Worm (Caenorhabditis elegans) whole organism, young adult: Measurements from ENCODE around the gene C02F5.2.

ENCODE experiments used
- B0019.2 ChIP-seq: fragments of 200-800 bp; sonication (Bioruptor generic); conservative IDR thresholded peaks from 2 replicates; pipeline ENCODE4 v1.3.6; 2022; ENCODE audit warnings: missing genetic modification reagents, missing genetic modification characterization, missing compliant biosample characterization
- B0336.3 ChIP-seq: fragments of 200-800 bp; sonication (Bioruptor generic); IDR thresholded peaks from 2 replicates; pipeline ENCODE4 v1.3.6; 2022; ENCODE audit warnings: missing genetic modification characterization, missing compliant biosample characterization
- F10E7.11 ChIP-seq: sonication (generic microtip); optimal IDR thresholded peaks from 2 replicates; lab custom pipeline; 2017; ENCODE audit warnings: mild to moderate bottlenecking, missing genetic modification characterization, moderate library complexity, missing compliant biosample characterization
- F22D6.2 ChIP-seq: sonication (generic microtip); optimal IDR thresholded peaks from 2 replicates; lab custom pipeline; 2016; ENCODE audit warnings: mild to moderate bottlenecking, missing genetic modification characterization, missing compliant biosample characterization
- F49E8.2 ChIP-seq: sonication (generic microtip); optimal IDR thresholded peaks from 3 replicates; lab custom pipeline; 2017; ENCODE audit warnings: missing genetic modification characterization, mild to moderate bottlenecking, missing compliant biosample characterization, antibody characterized with exemption, moderate library complexity; ENCODE audit not compliant: insufficient read depth
- F55B11.4 ChIP-seq: sonication (generic microtip); optimal IDR thresholded peaks from 2 replicates; lab custom pipeline; 2016; ENCODE audit warnings: missing compliant biosample characterization, missing genetic modification characterization, borderline replicate concordance; ENCODE audit not compliant: insufficient read depth
- F57A8.1 ChIP-seq: fragments of 200-800 bp; sonication (Bioruptor generic); optimal IDR thresholded peaks from 2 replicates; lab custom pipeline; 2018; ENCODE audit warnings: mild to moderate bottlenecking, missing genetic modification characterization, moderate library complexity, missing compliant biosample characterization
- K12H6.12 ChIP-seq: fragments of 200-800 bp; sonication (Bioruptor generic); optimal IDR thresholded peaks from 2 replicates; lab custom pipeline; 2018; ENCODE audit warnings: mild to moderate bottlenecking, missing genetic modification characterization, missing compliant biosample characterization
- T07F8.4 ChIP-seq: sonication (generic microtip); optimal IDR thresholded peaks from 2 replicates; lab custom pipeline; 2016; ENCODE audit warnings: mild to moderate bottlenecking, missing genetic modification characterization, moderate library complexity, missing compliant biosample characterization
- Y53F4B.3 ChIP-seq: fragments of 200-800 bp; sonication (Bioruptor generic); IDR thresholded peaks from 2 replicates; pipeline ENCODE4 v1.3.6; 2022; ENCODE audit warnings: missing genetic modification reagents, missing genetic modification characterization, missing compliant biosample characterization
- Y79H2A.3 ChIP-seq: fragments of 200-800 bp; sonication (Bioruptor generic); conservative IDR thresholded peaks from 2 replicates; pipeline ENCODE4 v1.3.6; 2022; ENCODE audit warnings: missing genetic modification reagents, missing genetic modification characterization, missing compliant biosample characterization
- ZK185.1 ChIP-seq: sonication (generic microtip); optimal IDR thresholded peaks from 2 replicates; lab custom pipeline; 2016; ENCODE audit warnings: mild to moderate bottlenecking, missing genetic modification characterization, missing compliant biosample characterization; ENCODE audit not compliant: poor library complexity, severe bottlenecking
- ama-1 ChIP-seq, 3 experiments: fragments of 150-350 bp in 1 of 3; sonication (generic microtip) in 2 of 3; optimal IDR thresholded peaks; 2 replicates each; lab custom pipeline; 2014 to 2018; ENCODE audit warnings: missing biosample characterization in 2 of 3, missing genetic modification characterization in 2 of 3, missing genetic modification reagents in 2 of 3
- aptf-3 ChIP-seq: fragments of 200-800 bp; sonication (Bioruptor generic); IDR thresholded peaks from 2 replicates; pipeline ENCODE4 v1.3.6; 2022; ENCODE audit warnings: missing genetic modification characterization, missing compliant biosample characterization
- atf-7 ChIP-seq: sonication (generic microtip); optimal IDR thresholded peaks from 2 replicates; lab custom pipeline; 2017; ENCODE audit warnings: mild to moderate bottlenecking, missing genetic modification characterization, missing compliant biosample characterization
- cebp-1 ChIP-seq, 2 experiments: fragments of 200-800 bp in 1 of 2; sonication (Bioruptor generic) in 1 of 2; sonication (generic microtip) in 1 of 2; IDR thresholded peaks in 1 of 2; optimal IDR thresholded peaks in 1 of 2; 2 replicates each; pipeline versions ENCODE4 v1.3.6 to Lab custom; 2017 to 2022; ENCODE audit warnings: missing compliant biosample characterization in 2 of 2, missing genetic modification characterization in 2 of 2, mild to moderate bottlenecking in 1 of 2, missing genetic modification reagents in 1 of 2, moderate library complexity in 1 of 2
- ceh-58 ChIP-seq: fragments of 200-800 bp; sonication (Bioruptor generic); IDR thresholded peaks from 2 replicates; pipeline ENCODE4 v1.3.6; 2022; ENCODE audit warnings: missing genetic modification characterization, missing compliant biosample characterization
- chd-7 ChIP-seq: sonication (generic microtip); optimal IDR thresholded peaks from 2 replicates; lab custom pipeline; 2016; ENCODE audit warnings: mild to moderate bottlenecking, missing genetic modification characterization, moderate library complexity, missing compliant biosample characterization
- dpl-1 ChIP-seq: fragments of 150-350 bp; optimal IDR thresholded peaks from 2 replicates; lab custom pipeline; 2014; ENCODE audit warnings: missing biosample characterization, missing genetic modification reagents, missing genetic modification characterization
- efl-1 ChIP-seq: fragments of 150-350 bp; optimal IDR thresholded peaks from 2 replicates; lab custom pipeline; 2014; ENCODE audit warnings: missing biosample characterization, missing genetic modification reagents, missing genetic modification characterization
- egrh-3 ChIP-seq: fragments of 200-800 bp; sonication (Bioruptor generic); IDR thresholded peaks from 2 replicates; pipeline ENCODE4 v1.3.6; 2022; ENCODE audit warnings: missing genetic modification reagents, missing genetic modification characterization, missing compliant biosample characterization
- ekl-4 ChIP-seq: fragments of 200-800 bp; sonication (Bioruptor generic); IDR thresholded peaks from 2 replicates; pipeline ENCODE4 v1.3.6; 2022; ENCODE audit warnings: missing genetic modification reagents, missing genetic modification characterization, missing compliant biosample characterization
- ets-4 ChIP-seq: fragments of 200-800 bp; sonication (Bioruptor generic); optimal IDR thresholded peaks from 2 replicates; lab custom pipeline; 2018; ENCODE audit warnings: mild to moderate bottlenecking, missing genetic modification characterization, missing compliant biosample characterization
- fkh-3 ChIP-seq: sonication (generic microtip); optimal IDR thresholded peaks from 2 replicates; lab custom pipeline; 2016; ENCODE audit warnings: mild to moderate bottlenecking, missing genetic modification characterization, missing compliant biosample characterization
- hlh-12 ChIP-seq: sonication (generic microtip); optimal IDR thresholded peaks from 2 replicates; lab custom pipeline; 2016; ENCODE audit warnings: missing genetic modification characterization, missing compliant biosample characterization
- hlh-26 ChIP-seq: fragments of 200-800 bp; sonication (Bioruptor generic); conservative IDR thresholded peaks from 2 replicates; pipeline ENCODE4 v1.3.6; 2022; ENCODE audit warnings: missing genetic modification reagents, missing genetic modification characterization, missing compliant biosample characterization
- lag-1 ChIP-seq: fragments of 200-800 bp; sonication (Bioruptor generic); IDR thresholded peaks from 2 replicates; pipeline ENCODE4 v1.3.6; 2022; ENCODE audit warnings: missing genetic modification reagents, missing genetic modification characterization, missing compliant biosample characterization
- lin-40 ChIP-seq: sonication (generic microtip); optimal IDR thresholded peaks from 2 replicates; lab custom pipeline; 2016; ENCODE audit warnings: missing genetic modification characterization, mild to moderate bottlenecking, missing compliant biosample characterization, missing genotype, missing genetic modification reagents
- lin-54 ChIP-seq: fragments of 200-800 bp; sonication (Bioruptor generic); optimal IDR thresholded peaks from 2 replicates; lab custom pipeline; 2018; ENCODE audit warnings: mild to moderate bottlenecking, missing genetic modification characterization, missing compliant biosample characterization
- lir-1 ChIP-seq: fragments of 200-800 bp; sonication (Bioruptor generic); conservative IDR thresholded peaks from 2 replicates; pipeline ENCODE4 v1.3.6; 2022; ENCODE audit warnings: missing genetic modification reagents, missing genetic modification characterization, missing compliant biosample characterization
- mcd-1 ChIP-seq: fragments of 200-800 bp; sonication (Bioruptor generic); IDR thresholded peaks from 2 replicates; pipeline ENCODE4 v1.3.6; 2022; ENCODE audit warnings: missing genetic modification reagents, missing genetic modification characterization, missing compliant biosample characterization
- nfyb-1 ChIP-seq: fragments of 200-800 bp; sonication (Bioruptor generic); IDR thresholded peaks from 2 replicates; pipeline ENCODE4 v1.3.6; 2022; ENCODE audit warnings: missing genetic modification reagents, missing genetic modification characterization, missing compliant biosample characterization
- nhr-80 ChIP-seq: sonication (generic microtip); optimal IDR thresholded peaks from 2 replicates; lab custom pipeline; 2016; ENCODE audit warnings: missing genetic modification characterization, missing compliant biosample characterization
- nhr-90 ChIP-seq: sonication (generic microtip); optimal IDR thresholded peaks from 2 replicates; lab custom pipeline; 2016; ENCODE audit warnings: missing genotype, mild to moderate bottlenecking, missing genetic modification characterization, missing compliant biosample characterization
- pha-4 ChIP-seq: fragments of 150-350 bp; sonication (generic microtip); optimal IDR thresholded peaks from 2 replicates; lab custom pipeline; 2014; ENCODE audit warnings: missing biosample characterization, missing genetic modification reagents, missing genetic modification characterization
- sdz-38 ChIP-seq: sonication (generic microtip); optimal IDR thresholded peaks from 2 replicates; lab custom pipeline; 2016; ENCODE audit warnings: missing genotype, missing genetic modification characterization, missing compliant biosample characterization
- snpc-1.1 ChIP-seq: sonication (generic microtip); optimal IDR thresholded peaks from 2 replicates; lab custom pipeline; 2017; ENCODE audit warnings: missing genetic modification characterization, mild to moderate bottlenecking, missing compliant biosample characterization, antibody characterized with exemption, moderate library complexity, missing genotype, missing genetic modification reagents; ENCODE audit not compliant: insufficient read depth
- snpc-1.3 ChIP-seq: sonication (generic microtip); optimal IDR thresholded peaks from 2 replicates; lab custom pipeline; 2017; ENCODE audit warnings: missing genetic modification characterization, mild to moderate bottlenecking, missing compliant biosample characterization, antibody characterized with exemption, moderate library complexity, missing genotype, missing genetic modification reagents; ENCODE audit not compliant: insufficient read depth
- tbx-9 ChIP-seq: sonication (generic microtip); optimal IDR thresholded peaks from 2 replicates; lab custom pipeline; 2016; ENCODE audit warnings: borderline replicate concordance, missing genetic modification characterization, inconsistent platforms, missing compliant biosample characterization
- unc-62 ChIP-seq: fragments of 150-350 bp; optimal IDR thresholded peaks from 2 replicates; lab custom pipeline; 2014; ENCODE audit warnings: missing biosample characterization, missing genetic modification reagents, missing genetic modification characterization
- zim-3 ChIP-seq: sonication (generic microtip); optimal IDR thresholded peaks from 2 replicates; lab custom pipeline; 2017; ENCODE audit warnings: mild to moderate bottlenecking, missing genetic modification characterization, moderate library complexity, missing compliant biosample characterization
- ztf-25 ChIP-seq: fragments of 200-800 bp; sonication (Bioruptor generic); IDR thresholded peaks from 2 replicates; pipeline ENCODE4 v1.3.6; 2022; ENCODE audit warnings: missing genetic modification reagents, missing genetic modification characterization, missing compliant biosample characterization
- ztf-3 ChIP-seq: fragments of 200-800 bp; sonication (Bioruptor generic); optimal IDR thresholded peaks from 2 replicates; lab custom pipeline; 2018; ENCODE audit warnings: mild to moderate bottlenecking, missing genetic modification characterization, missing compliant biosample characterization

The C02F5.2 gene

DNA sequence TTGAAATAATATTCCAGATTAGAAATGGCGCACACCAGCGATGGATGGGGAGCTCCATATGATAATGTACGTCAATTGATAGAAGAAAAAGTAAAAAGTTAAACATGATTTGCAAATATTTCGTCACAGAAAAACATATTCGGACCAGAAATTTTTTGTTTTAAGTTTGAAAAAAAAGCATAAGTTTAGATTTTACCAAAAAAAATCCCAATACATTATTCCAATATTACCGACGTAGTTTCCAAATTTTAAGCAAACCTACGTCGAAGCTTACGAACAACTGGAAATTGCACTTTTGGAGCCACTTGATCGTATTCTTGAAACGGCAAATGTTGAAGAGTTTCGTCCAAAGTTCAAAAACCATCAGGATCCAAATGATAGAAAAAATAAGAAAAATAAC lies 16.8 kb upstream of the C02F5.2 start, which contains the start of gene henn-1:
Gene henn-1, plus strand, starts transcription at position 18 of the 400 bp plus-strand sequence.
- TF ChIP-seq nfyb-1 (0 out of 2 replicates have a peak, but pooled peaks have one; percentile 47), T07F8.4 (tag; lab: Kevin White, UChicago) (no peak), cebp-1 (GFP tag; IDR thresholded peaks at IDR 0.05; lab: Robert Waterston, UW) (peak; percentile 48; the same call in 1 of the 2 replicates), cebp-1 (tag; optimal IDR thresholded peaks at IDR 0.05; lab: Kevin White, UChicago) (peak; percentile 50), zim-3 (no peak), hlh-12 (tag; lab: Kevin White, UChicago) (no peak), ZK185.1 (tag; lab: Kevin White, UChicago) (no peak), ekl-4 (GFP tag; lab: Robert Waterston, UW) (no peak), lin-54 (GFP tag; lab: Kevin White, UChicago) (no peak), B0336.3 (GFP tag; lab: Robert Waterston, UW) (no peak), atf-7 (no peak), ama-1 (optimal IDR thresholded peaks at IDR 0.05; lab: Kevin White, UChicago) (peak; percentile 56), ama-1 (GFP tag; optimal IDR thresholded peaks at IDR 0.05; lab: Kevin White, UChicago) (no peak), F10E7.11 (no peak), fkh-3 (no peak), F22D6.2 (tag; lab: Kevin White, UChicago) (no peak), lin-40 (no peak), chd-7 (tag; lab: Kevin White, UChicago) (no peak), mcd-1 (GFP tag; lab: Robert Waterston, UW) (no peak), K12H6.12 (tag; lab: Kevin White, UChicago) (no peak)

DNA sequence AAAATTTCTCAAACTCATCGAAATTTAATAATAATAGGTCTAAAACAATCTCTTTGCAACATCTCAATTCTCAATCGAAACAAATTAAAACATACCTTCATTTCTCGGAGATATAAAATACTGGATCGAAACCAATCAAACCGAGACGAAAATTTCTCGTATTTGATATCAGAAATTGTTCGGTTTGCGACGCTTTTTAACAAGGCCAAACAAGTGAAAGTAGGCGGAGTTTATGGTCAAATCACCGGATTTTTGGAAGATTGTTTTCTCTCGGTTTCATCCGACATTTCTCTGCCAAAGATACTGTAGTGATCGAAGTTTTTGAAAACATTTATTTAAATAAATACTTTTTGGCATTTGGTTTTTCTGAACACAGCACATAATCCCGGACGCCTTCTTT lies 14.1 kb upstream of the C02F5.2 start, which contains the start of gene C02F5.14:
Gene C02F5.14, minus strand, starts transcription at position 157 of the 400 bp plus-strand sequence.
- TF ChIP-seq K12H6.12 (tag; lab: Kevin White, UChicago), result no peak
- TF ChIP-seq F49E8.2 (tag; lab: Kevin White, UChicago), result no peak
- TF ChIP-seq snpc-1.1 (tag; lab: Kevin White, UChicago), result no peak
- no peak for TF ChIP-seq ets-4
- no peak for TF ChIP-seq nhr-90
- TF ChIP-seq, all 124 proteins: peak for 0

DNA sequence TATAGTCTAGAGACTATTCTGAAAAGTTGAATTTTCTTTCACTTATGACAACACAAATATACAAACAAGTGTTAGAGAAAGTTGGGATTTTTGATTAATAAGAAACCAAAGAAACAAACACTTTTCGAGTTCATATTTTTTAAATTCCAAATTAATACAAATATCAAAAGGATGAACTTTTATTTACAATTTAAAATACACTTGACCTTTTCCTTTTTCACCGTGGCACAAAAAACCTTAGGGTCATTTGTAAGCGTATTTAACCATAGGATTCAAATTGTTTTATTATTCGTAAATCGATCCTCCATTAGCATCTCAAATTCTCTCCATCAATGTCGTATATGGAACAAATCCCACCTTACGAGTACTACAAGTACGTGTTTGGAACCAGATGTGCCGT lies 13.5 kb upstream of the C02F5.2 start, which contains the start of gene C02F5.5:
Gene C02F5.5, plus strand, starts transcription at position 301 of the 400 bp plus-strand sequence.
- TF ChIP-seq pha-4 (tag; lab: Kevin White, UChicago) (no peak), aptf-3 (GFP tag; lab: Robert Waterston, UW) (no peak), sdz-38 (tag; lab: Kevin White, UChicago) (no peak), ztf-3 (no peak), efl-1 (no peak), F55B11.4 (tag; lab: Kevin White, UChicago) (no peak), hlh-26 (GFP tag; lab: Robert Waterston, UW) (no peak), B0019.2 (no peak)

DNA sequence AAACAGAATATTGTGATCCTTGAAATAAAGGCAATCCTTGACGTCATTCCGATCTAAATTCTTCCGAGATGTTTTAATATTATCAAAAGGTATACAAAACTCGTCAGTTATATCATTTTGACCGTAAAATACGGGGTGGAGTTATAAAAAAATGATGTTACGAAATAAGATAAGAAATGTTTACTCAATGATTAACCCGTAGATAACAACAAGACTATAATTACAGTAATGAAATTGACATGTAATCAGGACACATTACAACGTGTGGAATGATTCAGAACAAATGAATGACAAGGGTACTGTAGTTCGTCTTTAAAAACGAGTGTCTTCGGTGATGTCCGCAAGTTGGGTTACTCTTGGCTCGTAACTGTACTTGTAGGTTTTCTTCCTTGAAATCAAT lies 11.6 kb upstream of the C02F5.2 start, which contains the start of gene tsp-2:
Gene tsp-2, minus strand, starts transcription at position 109 of the 400 bp plus-strand sequence.
- peak; percentile 79 for TF ChIP-seq nhr-80 (tag; lab: Kevin White, UChicago)
- no peak for TF ChIP-seq tbx-9
- no peak for TF ChIP-seq ztf-25 (GFP tag; lab: Robert Waterston, UW)
- TF ChIP-seq chd-7 (tag; lab: Kevin White, UChicago), result no peak
- TF ChIP-seq egrh-3, result no peak
- TF ChIP-seq lir-1 (GFP tag; lab: Robert Waterston, UW), result no peak
- TF ChIP-seq pha-4 (tag; lab: Kevin White, UChicago), result peak; percentile 47
- peak; percentile 80 for TF ChIP-seq unc-62 (GFP tag; lab: Kevin White, UChicago)
- no peak for TF ChIP-seq Y53F4B.3 (GFP tag; lab: Robert Waterston, UW)
- TF ChIP-seq lag-1 (GFP tag; lab: Robert Waterston, UW), result no peak
- TF ChIP-seq Y79H2A.3 (GFP tag; lab: Robert Waterston, UW), result no peak
- TF ChIP-seq ceh-58 (GFP tag; lab: Robert Waterston, UW), result no peak
- TF ChIP-seq F57A8.1 (GFP tag; lab: Kevin White, UChicago), result no peak
- TF ChIP-seq hlh-26 (GFP tag; lab: Robert Waterston, UW), result no peak
- no peak for TF ChIP-seq dpl-1 (GFP tag; lab: Kevin White, UChicago)
- no peak for TF ChIP-seq snpc-1.3 (tag; lab: Kevin White, UChicago)
- peak; percentile 15; the same call in 1 of the 2 replicates for TF ChIP-seq cebp-1 (GFP tag; IDR thresholded peaks at IDR 0.05; lab: Robert Waterston, UW)
- peak; percentile 68 for TF ChIP-seq cebp-1 (tag; optimal IDR thresholded peaks at IDR 0.05; lab: Kevin White, UChicago)
